Worm (Caenorhabditis elegans) whole organism, L2 larva: Measurements from ENCODE around the gene anoh-1.

Experiments
- ZK546.5 ChIP-seq: sonication (generic microtip); optimal IDR thresholded peaks from 2 replicates; lab custom pipeline; 2017; ENCODE audit warnings: missing biosample characterization, missing genetic modification characterization
- ama-1 ChIP-seq: fragments of 150-350 bp; optimal IDR thresholded peaks from 2 replicates; lab custom pipeline; 2018; ENCODE audit warnings: inconsistent platforms
- blmp-1 ChIP-seq: sonication (generic microtip); optimal IDR thresholded peaks from 2 replicates; lab custom pipeline; 2017; ENCODE audit warnings: missing genetic modification characterization, mild to moderate bottlenecking, missing compliant biosample characterization, antibody characterized with exemption, moderate library complexity; ENCODE audit not compliant: insufficient read depth
- ceh-82 ChIP-seq: fragments of 150-350 bp; optimal IDR thresholded peaks from 2 replicates; lab custom pipeline; 2014; ENCODE audit warnings: missing biosample characterization, missing genetic modification characterization
- egl-27 ChIP-seq: sonication (generic microtip); optimal IDR thresholded peaks from 3 replicates; lab custom pipeline; 2017; ENCODE audit warnings: missing biosample characterization, missing genetic modification reagents, missing genetic modification characterization
- lin-39 ChIP-seq: fragments of 150-350 bp; optimal IDR thresholded peaks from 2 replicates; lab custom pipeline; 2014; ENCODE audit warnings: missing biosample characterization, missing genetic modification reagents, missing genetic modification characterization
- nhr-237 ChIP-seq: fragments of 150-350 bp; optimal IDR thresholded peaks from 2 replicates; lab custom pipeline; 2014; ENCODE audit warnings: missing biosample characterization, missing genetic modification characterization
- nhr-77 ChIP-seq: fragments of 150-350 bp; optimal IDR thresholded peaks from 2 replicates; lab custom pipeline; 2014; ENCODE audit warnings: missing biosample characterization, missing genetic modification characterization
- sma-3 ChIP-seq: sonication (generic microtip); optimal IDR thresholded peaks from 2 replicates; lab custom pipeline; 2016; ENCODE audit warnings: missing genetic modification reagents, missing genetic modification characterization, missing compliant biosample characterization
- zag-1 ChIP-seq: fragments of 150-350 bp; optimal IDR thresholded peaks from 2 replicates; lab custom pipeline; 2014; ENCODE audit warnings: missing biosample characterization, missing genetic modification characterization
- ztf-1 ChIP-seq: fragments of 200-800 bp; sonication (Bioruptor generic); conservative IDR thresholded peaks from 2 replicates; pipeline ENCODE4 v1.3.6; 2022; ENCODE audit warnings: missing genetic modification characterization, missing compliant biosample characterization

DNA sequence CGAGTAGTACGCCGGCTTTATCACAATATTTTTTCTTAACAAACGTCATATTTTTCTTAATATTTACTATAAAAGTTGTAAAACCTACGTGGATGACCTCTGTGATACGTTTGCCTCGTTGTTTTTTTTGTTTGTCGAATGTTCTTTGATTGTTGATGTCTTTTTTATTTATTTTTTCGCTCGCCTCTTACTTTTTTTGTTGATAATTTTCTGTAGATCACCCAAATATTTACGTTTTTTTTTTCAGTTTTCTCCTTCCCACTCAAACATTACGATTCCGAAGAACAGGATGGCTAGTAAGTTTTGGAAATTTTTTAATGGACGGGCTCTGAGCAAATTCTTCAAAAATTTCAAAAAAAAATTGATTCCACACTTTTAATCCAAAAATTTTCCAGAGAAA is 14.0 kb downstream of the anoh-1 start:
- TF ChIP-seq zag-1 (tag; lab: Kevin White, UChicago), result no peak
- TF ChIP-seq ama-1 (lab: Kevin White, UChicago), result no peak
- TF ChIP-seq ceh-82 (tag; lab: Kevin White, UChicago), result no peak
- TF ChIP-seq nhr-237 (tag; lab: Kevin White, UChicago), result no peak
- TF ChIP-seq blmp-1 (tag; lab: Kevin White, UChicago), result no peak
- TF ChIP-seq egl-27 (tag; lab: Kevin White, UChicago), result no peak
- no peak for TF ChIP-seq nhr-77 (tag; lab: Kevin White, UChicago)
- no peak for TF ChIP-seq ztf-1
- TF ChIP-seq lin-39, result no peak
- no peak for TF ChIP-seq sma-3
- TF ChIP-seq ZK546.5 (tag; lab: Kevin White, UChicago), result no peak
